Fruit fly (Drosophila melanogaster): Measurements from ENCODE around the gene CG13877.

DNA sequence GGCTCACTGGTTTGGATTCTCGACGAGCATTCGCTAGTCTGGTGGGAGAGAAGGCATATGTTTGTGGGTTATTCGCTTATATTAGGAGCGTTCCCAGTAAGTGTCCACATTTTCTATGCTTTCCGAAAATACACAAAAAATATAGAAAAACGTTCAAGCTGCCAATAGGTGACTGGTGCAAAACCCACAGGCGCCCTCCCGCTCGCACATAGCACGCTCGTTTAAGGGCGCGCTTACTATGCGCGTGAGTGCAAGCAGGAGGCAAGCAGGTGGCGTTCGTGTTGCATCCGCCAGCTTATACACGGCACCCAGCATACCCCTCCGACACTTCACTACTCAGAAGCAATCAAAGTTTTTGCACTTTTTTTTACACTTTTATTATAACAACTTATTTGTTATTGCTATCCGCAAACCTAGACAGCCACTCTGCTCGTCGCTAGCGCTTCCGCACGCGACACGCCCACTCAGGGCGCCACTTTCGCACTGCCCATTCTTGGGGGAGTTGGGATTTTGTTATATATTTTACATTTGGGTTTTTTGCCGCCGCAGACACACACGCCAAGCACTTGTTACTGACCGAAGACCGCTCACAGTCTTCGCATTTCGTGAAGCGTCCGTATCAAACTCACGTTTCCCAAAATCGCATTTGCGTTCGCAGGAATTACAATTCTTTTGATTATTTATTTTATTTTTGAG, 18.7 kb upstream of the CG13877 start:
- TF ChIP-seq CTCF (optimal IDR thresholded peaks at IDR 0.05), result peak; percentile 8 to 30
- TF ChIP-seq CG8478 (optimal IDR thresholded peaks at IDR 0.05), result no peak

All from S2 (cell line).